Fruit fly (Drosophila melanogaster) whole organism, embryonic: ENCODE measurements around the gene Dsor1.

Source experiments
- CG11695 ChIP-seq: fragments of 200-800 bp; sonication (Bioruptor generic); IDR thresholded peaks from 3 replicates; pipeline ENCODE4 v1.3.6; 2022; ENCODE audit warnings: missing biosample characterization, missing genetic modification characterization
- CG11696 ChIP-seq: fragments of 200-800 bp; sonication (Bioruptor generic); IDR thresholded peaks from 2 replicates; pipeline ENCODE4 v1.3.6; 2022; ENCODE audit warnings: missing biosample characterization, missing genetic modification characterization
- CG12942 ChIP-seq: fragments of 200-800 bp; sonication (Bioruptor generic); optimal IDR thresholded peaks from 3 replicates; lab custom pipeline; 2016; ENCODE audit warnings: missing biosample characterization, missing genetic modification characterization
- CG15269 ChIP-seq: fragments of 200-800 bp; sonication (Bioruptor generic); optimal IDR thresholded peaks from 2 replicates; lab custom pipeline; 2018; ENCODE audit warnings: missing biosample characterization, mild to moderate bottlenecking, missing genetic modification characterization, moderate library complexity
- CG16815 ChIP-seq: fragments of 200-800 bp; sonication (Bioruptor generic); optimal IDR thresholded peaks from 3 replicates; lab custom pipeline; 2017; ENCODE audit warnings: missing biosample characterization, mild to moderate bottlenecking, missing genetic modification characterization
- CG2889 ChIP-seq: fragments of 200-800 bp; sonication (Bioruptor generic); IDR thresholded peaks from 3 replicates; pipeline ENCODE4 v1.3.6; 2022; ENCODE audit warnings: missing biosample characterization, missing genetic modification characterization
- CG3065 ChIP-seq: fragments of 200-800 bp; sonication (Bioruptor generic); optimal IDR thresholded peaks from 2 replicates; lab custom pipeline; 2016; ENCODE audit warnings: missing biosample characterization, missing genetic modification characterization
- CG32532 ChIP-seq: fragments of 200-800 bp; sonication (Bioruptor generic); IDR thresholded peaks from 2 replicates; pipeline ENCODE4 v1.3.6; 2022; ENCODE audit warnings: missing biosample characterization, missing genetic modification characterization
- CG32772 ChIP-seq: fragments of 200-800 bp; sonication (Bioruptor generic); IDR thresholded peaks from 2 replicates; pipeline ENCODE4 v1.3.6; 2022; ENCODE audit warnings: missing biosample characterization, missing genetic modification characterization
- CG34224 ChIP-seq: fragments of 200-800 bp; sonication (Bioruptor generic); IDR thresholded peaks from 3 replicates; pipeline ENCODE4 v1.3.6; 2022; ENCODE audit warnings: missing biosample characterization, missing genetic modification characterization; ENCODE audit not compliant: partially characterized antibody
- CG3838 ChIP-seq: fragments of 200-800 bp; sonication (Bioruptor generic); optimal IDR thresholded peaks from 3 replicates; lab custom pipeline; 2016; ENCODE audit warnings: missing biosample characterization, missing genetic modification characterization
- CG3995 ChIP-seq: fragments of 200-800 bp; sonication (Bioruptor generic); optimal IDR thresholded peaks from 3 replicates; lab custom pipeline; 2016; ENCODE audit warnings: missing biosample characterization, missing genetic modification characterization
- CG6689 ChIP-seq: fragments of 200-800 bp; sonication (Bioruptor generic); IDR thresholded peaks from 2 replicates; pipeline ENCODE4 v1.3.6; 2022; ENCODE audit warnings: missing biosample characterization, missing genetic modification characterization
- CG7786 ChIP-seq: fragments of 200-800 bp; sonication (Bioruptor generic); optimal IDR thresholded peaks from 2 replicates; lab custom pipeline; 2016; ENCODE audit warnings: missing biosample characterization, missing genetic modification characterization
- CG9609 ChIP-seq: fragments of 200-800 bp; sonication (Bioruptor generic); optimal IDR thresholded peaks from 3 replicates; lab custom pipeline; 2016; ENCODE audit warnings: missing biosample characterization, missing genetic modification characterization
- Drgx ChIP-seq: fragments of 200-800 bp; sonication (Bioruptor generic); IDR thresholded peaks from 2 replicates; pipeline ENCODE4 v1.3.6; 2022; ENCODE audit warnings: missing biosample characterization, missing genetic modification characterization
- E2f1 ChIP-seq: fragments of 200-800 bp; sonication (Bioruptor generic); IDR thresholded peaks from 2 replicates; pipeline ENCODE4 v1.3.6; 2022; ENCODE audit warnings: missing biosample characterization, missing genetic modification characterization
- Eip74EF ChIP-seq, 2 experiments: fragments of 200-800 bp in 1 of 2; fragments of >200 bp in 1 of 2; sonication (Bioruptor generic) in 1 of 2; optimal IDR thresholded peaks; 2 replicates each; lab custom pipeline; 2017 to 2019; ENCODE audit warnings: missing biosample characterization in 2 of 2, missing genetic modification characterization in 2 of 2, mild to moderate bottlenecking in 1 of 2, moderate library complexity in 1 of 2
- Ets65A ChIP-seq: fragments of 200-800 bp; sonication (Bioruptor generic); peaks from one replicate; lab custom pipeline; 2016; ENCODE audit warnings: missing biosample characterization, missing genetic modification characterization
- HLHmδ ChIP-seq: fragments of 200-800 bp; sonication (Bioruptor generic); optimal IDR thresholded peaks from 2 replicates; lab custom pipeline; 2018; ENCODE audit warnings: missing biosample characterization, mild to moderate bottlenecking, missing genetic modification characterization, moderate library complexity
- Hmr ChIP-seq: fragments of 200-800 bp; sonication (Bioruptor generic); optimal IDR thresholded peaks from 3 replicates; lab custom pipeline; 2017; ENCODE audit warnings: mild to moderate bottlenecking, missing biosample characterization, missing genetic modification reagents, missing genetic modification characterization
- Med ChIP-seq: fragments of 200-800 bp; sonication (Bioruptor generic); peaks from one replicate; lab custom pipeline; 2016; ENCODE audit warnings: missing biosample characterization, missing genetic modification characterization, mild to moderate bottlenecking, inconsistent platforms, moderate library complexity
- NFAT ChIP-seq: fragments of 200-800 bp; sonication (Bioruptor generic); IDR thresholded peaks from 2 replicates; pipeline ENCODE4 v1.3.6; 2022; ENCODE audit warnings: missing biosample characterization, missing genetic modification characterization
- Oli ChIP-seq: fragments of 200-800 bp; sonication (Bioruptor generic); optimal IDR thresholded peaks from 2 replicates; lab custom pipeline; 2018; ENCODE audit warnings: missing biosample characterization, mild to moderate bottlenecking, missing genetic modification characterization, moderate library complexity
- Optix ChIP-seq: fragments of 200-800 bp; sonication (Bioruptor generic); IDR thresholded peaks from 3 replicates; pipeline ENCODE4 v1.3.6; 2022; ENCODE audit warnings: missing biosample characterization, missing genetic modification characterization
- Sry-β ChIP-seq: fragments of 200-800 bp; sonication (Bioruptor generic); optimal IDR thresholded peaks from 2 replicates; lab custom pipeline; 2018; ENCODE audit warnings: missing biosample characterization, mild to moderate bottlenecking, missing genetic modification characterization, moderate library complexity
- Stat92E ChIP-seq, 3 experiments: fragments of >200 bp in 2 of 3; fragments of 200-800 bp in 1 of 3; sonication (Bioruptor generic) in 1 of 3; optimal IDR thresholded peaks; 2 replicates each; lab custom pipeline; 2017 to 2019; ENCODE audit warnings: missing biosample characterization in 3 of 3, missing genetic modification characterization in 3 of 3, mild to moderate bottlenecking in 1 of 3, moderate library complexity in 1 of 3
- Taf1 ChIP-seq: fragments of 200-800 bp; sonication (Bioruptor generic); IDR thresholded peaks from 2 replicates; pipeline ENCODE4 v1.3.6; 2022; ENCODE audit warnings: missing biosample characterization, missing genetic modification characterization
- YL-1 ChIP-seq: fragments of 200-800 bp; sonication (Bioruptor generic); optimal IDR thresholded peaks from 3 replicates; lab custom pipeline; 2017; ENCODE audit warnings: missing biosample characterization, mild to moderate bottlenecking, missing genetic modification characterization
- az2 ChIP-seq: fragments of 200-800 bp; sonication (Bioruptor generic); optimal IDR thresholded peaks from 3 replicates; lab custom pipeline; 2016; ENCODE audit warnings: missing biosample characterization, missing genetic modification characterization
- crol ChIP-seq: fragments of 200-800 bp; sonication (Bioruptor generic); IDR thresholded peaks from 2 replicates; pipeline ENCODE4 v1.3.6; 2022; ENCODE audit warnings: missing biosample characterization, missing genetic modification characterization
- dan ChIP-seq: fragments of 200-800 bp; sonication (Bioruptor generic); IDR thresholded peaks from 2 replicates; pipeline ENCODE4 v1.3.6; 2022; ENCODE audit warnings: missing biosample characterization, missing genetic modification characterization
- danr ChIP-seq: fragments of 200-800 bp; sonication (Bioruptor generic); IDR thresholded peaks from 2 replicates; pipeline ENCODE4 v1.3.6; 2022; ENCODE audit warnings: missing biosample characterization, missing genetic modification characterization
- grau ChIP-seq: fragments of 200-800 bp; optimal IDR thresholded peaks from 3 replicates; lab custom pipeline; 2019; ENCODE audit warnings: missing biosample characterization, mild to moderate bottlenecking, missing genetic modification characterization, moderate library complexity
- gsb-n ChIP-seq: fragments of 200-800 bp; sonication (Bioruptor generic); optimal IDR thresholded peaks from 3 replicates; lab custom pipeline; 2018; ENCODE audit warnings: missing biosample characterization, mild to moderate bottlenecking, missing genetic modification characterization
- h ChIP-seq: fragments of >200 bp; optimal IDR thresholded peaks from 2 replicates; lab custom pipeline; 2017
- kay ChIP-seq: fragments of 200-800 bp; sonication (Bioruptor generic); optimal IDR thresholded peaks from 2 replicates; lab custom pipeline; 2016; ENCODE audit warnings: missing biosample characterization, missing genetic modification characterization
- lab ChIP-seq: fragments of 200-800 bp; sonication (Bioruptor generic); optimal IDR thresholded peaks from 3 replicates; lab custom pipeline; 2017; ENCODE audit warnings: missing biosample characterization, missing genetic modification characterization, mild to moderate bottlenecking, moderate library complexity, missing genetic modification reagents
- org-1 ChIP-seq: fragments of 200-800 bp; sonication (Bioruptor generic); optimal IDR thresholded peaks from 2 replicates; lab custom pipeline; 2017; ENCODE audit warnings: missing biosample characterization, missing genetic modification characterization
- row ChIP-seq: fragments of 200-800 bp; sonication (Bioruptor generic); IDR thresholded peaks from 3 replicates; pipeline ENCODE4 v1.3.6; 2022; ENCODE audit warnings: missing biosample characterization, missing genetic modification characterization
- run ChIP-seq: fragments of 200-800 bp; sonication (Bioruptor generic); optimal IDR thresholded peaks from 3 replicates; lab custom pipeline; 2018; ENCODE audit warnings: missing biosample characterization, mild to moderate bottlenecking, missing genetic modification characterization
- salm ChIP-seq: fragments of 200-800 bp; sonication (Bioruptor generic); optimal IDR thresholded peaks from 2 replicates; lab custom pipeline; 2018; ENCODE audit warnings: missing biosample characterization, mild to moderate bottlenecking, missing genetic modification characterization
- sr ChIP-seq: fragments of 200-800 bp; sonication (Bioruptor generic); IDR thresholded peaks from 3 replicates; pipeline ENCODE4 v1.3.6; 2022; ENCODE audit warnings: missing biosample characterization, missing genetic modification characterization
- tio ChIP-seq: fragments of 200-800 bp; sonication (Bioruptor generic); optimal IDR thresholded peaks from 2 replicates; lab custom pipeline; 2017; ENCODE audit warnings: missing biosample characterization, missing genetic modification characterization, inconsistent platforms
- tll ChIP-seq, 2 experiments: fragments of 200-800 bp in 1 of 2; fragments of >200 bp in 1 of 2; sonication (Bioruptor generic) in 1 of 2; optimal IDR thresholded peaks; 2 replicates each; lab custom pipeline; 2017 to 2019; ENCODE audit warnings: missing biosample characterization in 2 of 2, missing genetic modification characterization in 2 of 2, mild to moderate bottlenecking in 1 of 2, moderate library complexity in 1 of 2
- tup ChIP-seq: fragments of 200-800 bp; sonication (Bioruptor generic); optimal IDR thresholded peaks from 2 replicates; lab custom pipeline; 2016; ENCODE audit warnings: missing biosample characterization, mild to moderate bottlenecking, missing genetic modification characterization, moderate library complexity
- zf30C ChIP-seq: fragments of 200-800 bp; sonication (Bioruptor generic); optimal IDR thresholded peaks from 3 replicates; lab custom pipeline; 2018; ENCODE audit warnings: missing biosample characterization, mild to moderate bottlenecking, missing genetic modification characterization

The Dsor1 gene

dm6 chrX:9266082-9266481, 18.9 kb downstream of the Dsor1 start:
- TF ChIP-seq CG3065 (GFP tag; lab: Kevin White, UChicago) (no peak), CG2889 (GFP tag; lab: Robert Waterston, UW) (no peak), CG6689 (GFP tag; lab: Robert Waterston, UW) (0 out of 2 replicates have a peak, but pooled peaks have one; percentile 21), CG3995 (GFP tag; lab: Kevin White, UChicago) (no peak), Optix (GFP tag; lab: Robert Waterston, UW) (no peak), az2 (GFP tag; lab: Kevin White, UChicago) (no peak), Sry-β (GFP tag; lab: Kevin White, UChicago) (no peak), h (lab: Kevin White, UChicago) (no peak), Hmr (no peak), sr (GFP tag; lab: Robert Waterston, UW) (no peak), Oli (tag; lab: Kevin White, UChicago) (no peak), CG9609 (GFP tag; lab: Kevin White, UChicago) (no peak), Stat92E (GFP tag; optimal IDR thresholded peaks at IDR 0.05; lab: Kevin White, UChicago) (no peak), row (GFP tag; lab: Robert Waterston, UW) (peak; percentile 33; the same call in 2 of the 3 replicates), grau (peak; percentile 69), Med (peak; percentile 24), Ets65A (GFP tag; lab: Kevin White, UChicago) (peak; percentile 5), Drgx (GFP tag; lab: Robert Waterston, UW) (peak; percentile 23; the same call in 1 of the 2 replicates), CG16815 (GFP tag; lab: Kevin White, UChicago) (no peak), salm (tag; lab: Kevin White, UChicago) (no peak), CG15269 (tag; lab: Kevin White, UChicago) (no peak), CG11696 (GFP tag; lab: Robert Waterston, UW) (no peak)

DNA sequence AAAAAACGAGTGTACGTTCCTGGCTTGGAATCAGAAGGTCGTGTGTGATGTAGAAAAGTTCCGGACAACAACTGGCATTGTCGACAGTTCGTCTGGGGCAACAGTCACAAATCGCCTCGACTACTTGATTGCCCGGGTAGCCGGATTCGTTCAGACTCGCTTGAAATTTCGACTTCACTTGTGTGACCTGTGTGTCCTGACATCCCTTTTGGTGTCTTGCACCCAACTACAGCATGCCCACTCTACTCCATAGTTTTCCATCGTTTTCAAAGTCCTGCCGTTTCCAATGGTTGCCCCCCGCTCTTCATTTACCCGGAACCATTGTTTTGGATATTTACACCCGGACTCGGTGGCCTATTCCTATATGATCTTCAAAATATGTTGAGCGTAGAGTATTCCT, 20.5 kb downstream of the Dsor1 start, which contains the start of gene Erk7:
TSS of gene Erk7 (minus strand) at position 101 of the 400 bp plus-strand sequence.
- TF ChIP-seq Drgx (GFP tag; lab: Robert Waterston, UW) (no peak), Taf1 (GFP tag; lab: Robert Waterston, UW) (no peak), CG12942 (GFP tag; lab: Kevin White, UChicago) (no peak), org-1 (GFP tag; lab: Kevin White, UChicago) (no peak), YL-1 (GFP tag; lab: Kevin White, UChicago) (no peak), CG32532 (GFP tag; lab: Robert Waterston, UW) (no peak), HLHmδ (no peak), lab (GFP tag; lab: Kevin White, UChicago) (no peak), gsb-n (no peak), tio (GFP tag; lab: Kevin White, UChicago) (no peak), dan (GFP tag; lab: Robert Waterston, UW) (no peak), CG9609 (GFP tag; lab: Kevin White, UChicago) (no peak), CG32772 (GFP tag; lab: Robert Waterston, UW) (no peak)

dm6 chrX:9269825-9270224, 22.7 kb downstream of the Dsor1 start, which contains the start of gene CG17440:
Gene CG17440, minus strand, starts transcription at chrX:9269925.
- TF ChIP-seq CG16815 (GFP tag; lab: Kevin White, UChicago) (no peak), tll (GFP tag; optimal IDR thresholded peaks at IDR 0.05; lab: Kevin White, UChicago) (no peak), run (no peak), sr (GFP tag; lab: Robert Waterston, UW) (no peak), kay (no peak), zf30C (GFP tag; lab: Kevin White, UChicago) (no peak), crol (GFP tag; lab: Robert Waterston, UW) (no peak), CG34224 (no peak), CG7786 (GFP tag; lab: Kevin White, UChicago) (no peak), tup (GFP tag; lab: Kevin White, UChicago) (no peak), CG11695 (no peak), CG3838 (GFP tag; lab: Kevin White, UChicago) (no peak), E2f1 (GFP tag; lab: Robert Waterston, UW) (no peak), Eip74EF (GFP tag; optimal IDR thresholded peaks at IDR 0.05; lab: Kevin White, UChicago) (no peak), danr (GFP tag; lab: Robert Waterston, UW) (no peak), NFAT (no peak)
